Fruit fly (Drosophila melanogaster) whole organism, embryonic: ENCODE data around the gene CG3337.

Source experiments
- Awh ChIP-seq: fragments of 200-800 bp; sonication (Bioruptor generic); IDR thresholded peaks from 2 replicates; pipeline ENCODE4, ENCODE4 v1.3.6; 2022; ENCODE audit warnings: missing biosample characterization, missing genetic modification characterization
- Blimp-1 ChIP-seq: fragments of 200-800 bp; sonication (Bioruptor generic); optimal IDR thresholded peaks from 3 replicates; lab custom pipeline; 2018; ENCODE audit warnings: missing biosample characterization, missing genetic modification characterization, mild to moderate bottlenecking, moderate library complexity, missing genetic modification reagents
- CG13894 ChIP-seq: fragments of 200-800 bp; sonication (Bioruptor generic); optimal IDR thresholded peaks from 3 replicates; lab custom pipeline; 2018; ENCODE audit warnings: missing biosample characterization, mild to moderate bottlenecking, missing genetic modification characterization, moderate library complexity
- CG17568 ChIP-seq: fragments of 200-800 bp; sonication (Bioruptor generic); optimal IDR thresholded peaks from 2 replicates; lab custom pipeline; 2018; ENCODE audit warnings: missing biosample characterization, mild to moderate bottlenecking, missing genetic modification characterization, moderate library complexity
- CG17912 ChIP-seq: fragments of 200-800 bp; sonication (Bioruptor generic); optimal IDR thresholded peaks from 2 replicates; lab custom pipeline; 2018; ENCODE audit warnings: missing biosample characterization, mild to moderate bottlenecking, missing genetic modification characterization
- CG18262 ChIP-seq: fragments of 200-800 bp; optimal IDR thresholded peaks from 3 replicates; lab custom pipeline; 2019; ENCODE audit warnings: missing biosample characterization, mild to moderate bottlenecking, missing genetic modification characterization, moderate library complexity
- CG18619 ChIP-seq: fragments of 200-800 bp; sonication (Bioruptor generic); optimal IDR thresholded peaks from 3 replicates; lab custom pipeline; 2017; ENCODE audit warnings: missing biosample characterization, mild to moderate bottlenecking, missing genetic modification characterization
- CG2116 ChIP-seq: fragments of 200-800 bp; sonication (Bioruptor generic); optimal IDR thresholded peaks from 3 replicates; lab custom pipeline; 2018; ENCODE audit warnings: missing biosample characterization, mild to moderate bottlenecking, missing genetic modification characterization
- CG42726 ChIP-seq: fragments of 200-800 bp; sonication (Bioruptor generic); IDR thresholded peaks from 2 replicates; pipeline ENCODE4 v1.3.6; 2022; ENCODE audit warnings: missing biosample characterization, missing genetic modification characterization; ENCODE audit not compliant: partially characterized antibody
- CG4617 ChIP-seq: fragments of 200-800 bp; sonication (Bioruptor generic); optimal IDR thresholded peaks from 3 replicates; lab custom pipeline; 2016; ENCODE audit warnings: missing biosample characterization, missing genetic modification characterization, borderline replicate concordance
- CG4730 ChIP-seq: fragments of 200-800 bp; sonication (Bioruptor generic); IDR thresholded peaks from 2 replicates; pipeline ENCODE4 v1.3.6; 2022; ENCODE audit warnings: missing biosample characterization, missing genetic modification characterization
- CG7839 ChIP-seq: fragments of 200-800 bp; sonication (Bioruptor generic); optimal IDR thresholded peaks from 3 replicates; lab custom pipeline; 2018; ENCODE audit warnings: missing biosample characterization, mild to moderate bottlenecking, missing genetic modification characterization, moderate library complexity
- CHES-1-like ChIP-seq: fragments of 200-800 bp; sonication (Bioruptor generic); optimal IDR thresholded peaks from 2 replicates; lab custom pipeline; 2016; ENCODE audit warnings: missing biosample characterization, missing genetic modification characterization
- Dip3 ChIP-seq: fragments of 200-800 bp; sonication (Bioruptor generic); optimal IDR thresholded peaks from 3 replicates; lab custom pipeline; 2016; ENCODE audit warnings: missing biosample characterization, missing genetic modification characterization
- Dref ChIP-seq: fragments of 200-800 bp; sonication (Bioruptor generic); IDR thresholded peaks from 2 replicates; pipeline ENCODE4 v1.3.6; 2022; ENCODE audit warnings: missing biosample characterization, missing genetic modification characterization
- Eip74EF ChIP-seq, 2 experiments: fragments of 200-800 bp in 1 of 2; fragments of >200 bp in 1 of 2; sonication (Bioruptor generic) in 1 of 2; optimal IDR thresholded peaks; 2 replicates each; lab custom pipeline; 2017 to 2019; ENCODE audit warnings: missing biosample characterization in 2 of 2, missing genetic modification characterization in 2 of 2, mild to moderate bottlenecking in 1 of 2, moderate library complexity in 1 of 2
- Elba2 ChIP-seq: fragments of 200-800 bp; sonication (Bioruptor generic); optimal IDR thresholded peaks from 3 replicates; lab custom pipeline; 2016; ENCODE audit warnings: missing biosample characterization, missing genetic modification characterization
- Fer1 ChIP-seq: fragments of 200-800 bp; sonication (Bioruptor generic); optimal IDR thresholded peaks from 2 replicates; lab custom pipeline; 2017; ENCODE audit warnings: missing biosample characterization, mild to moderate bottlenecking, missing genetic modification characterization
- HLH54F ChIP-seq: fragments of 200-800 bp; sonication (Bioruptor generic); optimal IDR thresholded peaks from 3 replicates; lab custom pipeline; 2016; ENCODE audit warnings: missing biosample characterization, missing genetic modification characterization
- Hr51 ChIP-seq, 2 experiments: fragments of 200-800 bp; sonication (Bioruptor generic); optimal IDR thresholded peaks; 2 replicates in 1 of 2; 3 replicates in 1 of 2; lab custom pipeline; 2016 to 2018; ENCODE audit warnings: missing biosample characterization in 2 of 2, missing genetic modification characterization in 2 of 2, mild to moderate bottlenecking in 1 of 2, moderate library complexity in 1 of 2
- MESR4 ChIP-seq: fragments of 200-800 bp; sonication (Bioruptor generic); optimal IDR thresholded peaks from 2 replicates; lab custom pipeline; 2018; ENCODE audit warnings: missing biosample characterization, mild to moderate bottlenecking, missing genetic modification characterization, moderate library complexity
- Meics ChIP-seq: fragments of 200-800 bp; sonication (Bioruptor generic); optimal IDR thresholded peaks from 2 replicates; lab custom pipeline; 2017; ENCODE audit warnings: missing biosample characterization, mild to moderate bottlenecking, missing genetic modification characterization
- Nf-YB ChIP-seq: fragments of 200-800 bp; sonication (Bioruptor generic); optimal IDR thresholded peaks from 3 replicates; lab custom pipeline; 2019; ENCODE audit warnings: missing biosample characterization, mild to moderate bottlenecking, missing genetic modification characterization, moderate library complexity
- NfI ChIP-seq: fragments of 200-800 bp; sonication (Bioruptor generic); optimal IDR thresholded peaks from 3 replicates; lab custom pipeline; 2018; ENCODE audit warnings: missing biosample characterization, mild to moderate bottlenecking, missing genetic modification characterization, moderate library complexity
- Oli ChIP-seq: fragments of 200-800 bp; sonication (Bioruptor generic); optimal IDR thresholded peaks from 2 replicates; lab custom pipeline; 2018; ENCODE audit warnings: missing biosample characterization, mild to moderate bottlenecking, missing genetic modification characterization, moderate library complexity
- Opbp ChIP-seq: fragments of 200-800 bp; sonication (Bioruptor generic); IDR thresholded peaks from 3 replicates; pipeline ENCODE4 v1.3.6; 2022; ENCODE audit warnings: missing biosample characterization, missing genetic modification characterization; ENCODE audit not compliant: partially characterized antibody
- Optix ChIP-seq: fragments of 200-800 bp; sonication (Bioruptor generic); IDR thresholded peaks from 3 replicates; pipeline ENCODE4 v1.3.6; 2022; ENCODE audit warnings: missing biosample characterization, missing genetic modification characterization
- Rx ChIP-seq: fragments of 200-800 bp; sonication (Bioruptor generic); IDR thresholded peaks from 2 replicates; pipeline ENCODE4 v1.3.6; 2022; ENCODE audit warnings: missing biosample characterization, missing genetic modification characterization
- Sry-β ChIP-seq: fragments of 200-800 bp; sonication (Bioruptor generic); optimal IDR thresholded peaks from 2 replicates; lab custom pipeline; 2018; ENCODE audit warnings: missing biosample characterization, mild to moderate bottlenecking, missing genetic modification characterization, moderate library complexity
- Vsx1 ChIP-seq: fragments of 200-800 bp; sonication (Bioruptor generic); optimal IDR thresholded peaks from 2 replicates; lab custom pipeline; 2017; ENCODE audit warnings: missing biosample characterization, mild to moderate bottlenecking, missing genetic modification characterization, missing genetic modification reagents
- Xbp1 ChIP-seq: fragments of 200-800 bp; sonication (Bioruptor generic); optimal IDR thresholded peaks from 3 replicates; lab custom pipeline; 2016; ENCODE audit warnings: missing biosample characterization, mild to moderate bottlenecking, missing genetic modification characterization
- ab ChIP-seq: fragments of 200-800 bp; sonication (Bioruptor generic); optimal IDR thresholded peaks from 2 replicates; lab custom pipeline; 2016; ENCODE audit warnings: missing biosample characterization, missing genetic modification characterization
- az2 ChIP-seq: fragments of 200-800 bp; sonication (Bioruptor generic); optimal IDR thresholded peaks from 3 replicates; lab custom pipeline; 2016; ENCODE audit warnings: missing biosample characterization, missing genetic modification characterization
- chn ChIP-seq: fragments of 200-800 bp; sonication (Bioruptor generic); optimal IDR thresholded peaks from 2 replicates; lab custom pipeline; 2016; ENCODE audit warnings: missing biosample characterization, missing genetic modification characterization
- croc ChIP-seq: fragments of 200-800 bp; sonication (Bioruptor generic); conservative IDR thresholded peaks from 3 replicates; pipeline ENCODE4 v1.3.6; 2022; ENCODE audit warnings: missing biosample characterization, missing genetic modification characterization
- ewg ChIP-seq: fragments of 200-800 bp; sonication (Bioruptor generic); optimal IDR thresholded peaks from 3 replicates; lab custom pipeline; 2017; ENCODE audit warnings: mild to moderate bottlenecking, missing biosample characterization, missing genetic modification reagents, missing genetic modification characterization
- her ChIP-seq: fragments of 200-800 bp; sonication (Bioruptor generic); optimal IDR thresholded peaks from 2 replicates; lab custom pipeline; 2016; ENCODE audit warnings: missing biosample characterization, missing genetic modification characterization
- lola ChIP-seq, 3 experiments: fragments of >200 bp in 2 of 3; fragments of 200-800 bp in 1 of 3; sonication (Bioruptor generic) in 1 of 3; optimal IDR thresholded peaks; 2 replicates each; lab custom pipeline; 2017 to 2019; ENCODE audit warnings: missing biosample characterization in 3 of 3, missing genetic modification characterization in 3 of 3, mild to moderate bottlenecking in 1 of 3, moderate library complexity in 1 of 3
- oc ChIP-seq: fragments of 200-800 bp; sonication (Bioruptor generic); optimal IDR thresholded peaks from 2 replicates; lab custom pipeline; 2018; ENCODE audit warnings: missing biosample characterization, mild to moderate bottlenecking, missing genetic modification characterization, moderate library complexity
- otp ChIP-seq: fragments of 200-800 bp; sonication (Bioruptor generic); IDR thresholded peaks from 3 replicates; pipeline ENCODE4, ENCODE4 v1.3.6; 2022; ENCODE audit warnings: missing biosample characterization, missing genetic modification characterization
- pan ChIP-seq, 4 experiments: fragments of >200 bp in 3 of 4; fragments of 200-800 bp in 1 of 4; sonication (Bioruptor generic) in 1 of 4; optimal IDR thresholded peaks in 3 of 4; IDR thresholded peaks in 1 of 4; 2 replicates each; pipeline versions ENCODE4 v1.3.6 to Lab custom; 2017 to 2022; ENCODE audit warnings: missing biosample characterization in 2 of 4, missing genetic modification characterization in 2 of 4, mixed read lengths in 1 of 4
- pfk ChIP-seq: fragments of 200-800 bp; sonication (Bioruptor generic); optimal IDR thresholded peaks from 2 replicates; lab custom pipeline; 2018; ENCODE audit warnings: missing biosample characterization, mild to moderate bottlenecking, missing genetic modification characterization, moderate library complexity
- pnt ChIP-seq: fragments of 200-800 bp; sonication (Bioruptor generic); optimal IDR thresholded peaks from 3 replicates; lab custom pipeline; 2016; ENCODE audit warnings: missing biosample characterization, missing genetic modification characterization
- repo ChIP-seq: fragments of 200-800 bp; sonication (Bioruptor generic); optimal IDR thresholded peaks from 2 replicates; lab custom pipeline; 2016; ENCODE audit warnings: missing biosample characterization, missing genetic modification characterization
- sens ChIP-seq: fragments of 200-800 bp; sonication (Bioruptor generic); peaks from one replicate; lab custom pipeline; 2016; ENCODE audit warnings: missing biosample characterization, missing genetic modification characterization
- shn ChIP-seq: fragments of 200-800 bp; sonication (Bioruptor generic); optimal IDR thresholded peaks from 3 replicates; lab custom pipeline; 2016; ENCODE audit warnings: missing biosample characterization, missing genetic modification characterization
- slbo ChIP-seq: fragments of 200-800 bp; sonication (Bioruptor generic); IDR thresholded peaks from 2 replicates; pipeline ENCODE4 v1.3.6; 2022; ENCODE audit warnings: missing biosample characterization, missing genetic modification characterization
- unpg ChIP-seq: fragments of 200-800 bp; sonication (Bioruptor generic); optimal IDR thresholded peaks from 3 replicates; lab custom pipeline; 2018; ENCODE audit warnings: missing biosample characterization, mild to moderate bottlenecking, missing genetic modification characterization, moderate library complexity
- zfh1 ChIP-seq: fragments of 200-800 bp; sonication (Bioruptor generic); IDR thresholded peaks from 3 replicates; pipeline ENCODE4 v1.3.6; 2022; ENCODE audit warnings: missing biosample characterization, missing genetic modification characterization

Gene CG3337

DNA sequence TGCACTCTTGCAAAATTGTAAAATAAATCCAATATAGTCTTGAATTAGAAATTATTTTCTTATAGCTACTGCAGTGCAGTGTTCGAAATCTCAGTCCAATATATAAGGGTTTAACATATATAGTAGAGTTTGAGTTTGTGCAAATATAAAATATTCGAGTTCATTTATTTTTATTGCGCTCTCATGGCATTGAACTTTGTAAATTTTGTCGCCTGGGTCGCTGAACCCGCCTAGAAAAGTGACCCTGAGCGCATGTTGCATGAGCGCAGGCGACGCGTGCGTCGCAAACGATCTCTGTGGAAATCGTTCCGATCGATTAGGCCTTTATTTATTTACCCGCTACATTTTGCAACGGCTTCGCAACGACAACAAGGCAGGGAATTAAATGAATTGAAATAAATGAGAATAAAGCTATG is 23.4 kb downstream of the CG3337 start (continued):
- no peak for TF ChIP-seq Dref (GFP tag; lab: Robert Waterston, UW)
- no peak for TF ChIP-seq Rx
- TF ChIP-seq slbo (GFP tag; lab: Robert Waterston, UW), result peak; percentile 21; the same call in 1 of the 2 replicates
- peak; percentile 12 for TF ChIP-seq ewg (GFP tag; lab: Kevin White, UChicago)
- no peak for TF ChIP-seq Fer1 (GFP tag; lab: Kevin White, UChicago)
- TF ChIP-seq Hr51 (GFP tag; optimal IDR thresholded peaks at IDR 0.05; lab: Kevin White, UChicago), result peak in 1 of 2 experiments; percentile 46
- TF ChIP-seq lola (GFP tag; optimal IDR thresholded peaks at IDR 0.05; lab: Kevin White, UChicago), result peak in 1 of 3 experiments; percentile 66
- TF ChIP-seq shn (GFP tag; lab: Kevin White, UChicago), result peak; percentile 1
- no peak for TF ChIP-seq Meics (GFP tag; lab: Kevin White, UChicago)
- TF ChIP-seq chn (GFP tag; lab: Kevin White, UChicago), result peak; percentile 19
- TF ChIP-seq CG17568, result no peak
- TF ChIP-seq Blimp-1 (GFP tag; lab: Kevin White, UChicago), result peak; percentile 6
- TF ChIP-seq MESR4 (GFP tag; lab: Kevin White, UChicago), result no peak
- TF ChIP-seq repo (GFP tag; lab: Kevin White, UChicago), result no peak
- peak; percentile 19 for TF ChIP-seq NfI (GFP tag; lab: Kevin White, UChicago)
- TF ChIP-seq CG18262 (tag; lab: Kevin White, UChicago), result peak; percentile 59
- no peak for TF ChIP-seq Sry-β (GFP tag; lab: Kevin White, UChicago)
- TF ChIP-seq CG4617, result no peak
- no peak for TF ChIP-seq Nf-YB (GFP tag; lab: Kevin White, UChicago)
- no peak for TF ChIP-seq Elba2 (GFP tag; lab: Kevin White, UChicago)
- TF ChIP-seq pfk, result no peak
- no peak for TF ChIP-seq CG13894 (tag; lab: Kevin White, UChicago)
- TF ChIP-seq HLH54F (GFP tag; lab: Kevin White, UChicago), result peak; percentile 3
- no peak for TF ChIP-seq CG4730 (GFP tag; lab: Robert Waterston, UW)
- no peak for TF ChIP-seq pan (optimal IDR thresholded peaks at IDR 0.05; lab: Kevin White, UChicago)
- peak in 1 of 2 experiments; percentile 49 for TF ChIP-seq pan (GFP tag; optimal IDR thresholded peaks at IDR 0.05 in 1 of 2, IDR thresholded peaks at IDR 0.05 in 1 of 2)
- TF ChIP-seq CG17912, result peak; percentile 3
- TF ChIP-seq az2, result peak; percentile 73
- no peak for TF ChIP-seq CHES-1-like
- TF ChIP-seq Optix (GFP tag; lab: Robert Waterston, UW), result 0 out of 3 replicates have a peak, but pooled peaks have one; percentile 14
- TF ChIP-seq CG7839 (tag; lab: Kevin White, UChicago), result peak; percentile 5
- TF ChIP-seq ab (GFP tag; lab: Kevin White, UChicago), result no peak
- no peak; the same call in 1 of the 2 replicates for TF ChIP-seq Awh (GFP tag; lab: Robert Waterston, UW)
- peak; percentile 71; the same call in 1 of the 3 replicates for TF ChIP-seq zfh1 (GFP tag; lab: Robert Waterston, UW)
- TF ChIP-seq Opbp (GFP tag; lab: Robert Waterston, UW), result no peak
- peak; percentile 29 for TF ChIP-seq Vsx1 (GFP tag; lab: Kevin White, UChicago)
- peak; percentile 42 for TF ChIP-seq CG18619
- TF ChIP-seq otp (GFP tag; lab: Robert Waterston, UW), result no peak
- TF ChIP-seq sens (GFP tag; lab: Kevin White, UChicago), result peak; percentile 75
- TF ChIP-seq Dip3 (GFP tag; lab: Kevin White, UChicago), result no peak
- peak; percentile 30 for TF ChIP-seq her (GFP tag; lab: Kevin White, UChicago)
- TF ChIP-seq croc, result no peak
- peak; percentile 6 for TF ChIP-seq pnt (GFP tag; lab: Kevin White, UChicago)
- TF ChIP-seq Xbp1 (GFP tag; lab: Kevin White, UChicago), result peak; percentile 31
- TF ChIP-seq Oli (tag; lab: Kevin White, UChicago), result peak; percentile 62
- peak; percentile 19 for TF ChIP-seq CG2116 (GFP tag; lab: Kevin White, UChicago)
- TF ChIP-seq Eip74EF (GFP tag; optimal IDR thresholded peaks at IDR 0.05; lab: Kevin White, UChicago), result no peak
- TF ChIP-seq CG42726, result no peak
- TF ChIP-seq unpg (GFP tag; lab: Kevin White, UChicago), result peak; percentile 50
- TF ChIP-seq oc (tag; lab: Kevin White, UChicago), result peak; percentile 18
